Worm (Caenorhabditis elegans) whole organism, L3 larva: ENCODE results near the gene ced-10.

Source experiments
- pqm-1 ChIP-seq: fragments of 150-350 bp; optimal IDR thresholded peaks from 2 replicates; lab custom pipeline; 2017; ENCODE audit warnings: missing biosample characterization, missing genetic modification characterization, inconsistent platforms
- unc-39 ChIP-seq: sonication (generic microtip); optimal IDR thresholded peaks from 4 replicates; lab custom pipeline; 2017; ENCODE audit warnings: missing biosample characterization, missing genetic modification characterization

DNA sequence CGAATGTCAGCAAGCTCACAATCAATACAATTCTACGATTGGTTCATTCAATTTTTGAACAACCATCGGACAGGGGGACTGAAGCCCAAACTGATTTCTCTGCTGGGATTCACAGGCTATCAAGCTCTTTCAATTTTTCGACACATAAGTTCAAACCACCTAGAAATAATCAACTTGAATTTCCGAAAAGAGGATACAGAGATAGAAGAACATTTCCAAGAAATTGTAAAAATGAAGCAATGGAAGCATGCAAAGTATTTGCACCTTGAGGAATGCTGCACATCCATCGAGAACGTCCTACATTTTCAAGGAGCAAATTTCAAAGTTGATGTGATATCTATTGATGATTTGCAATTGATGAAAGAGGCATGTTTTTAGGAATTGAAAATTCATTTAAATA, 41.6 kb downstream of the ced-10 start:
- TF ChIP-seq unc-39 (tag; lab: Kevin White, UChicago) (no peak), pqm-1 (tag; lab: Kevin White, UChicago) (no peak)
